Worm (Caenorhabditis elegans) whole organism, young adult: ENCODE data around the gene set-19.

Source experiments
- B0261.1 ChIP-seq: sonication (generic microtip); optimal IDR thresholded peaks from 2 replicates; lab custom pipeline; 2016; ENCODE audit warnings: mild to moderate bottlenecking, missing genetic modification characterization, moderate library complexity, missing compliant biosample characterization
- B0336.3 ChIP-seq: fragments of 200-800 bp; sonication (Bioruptor generic); IDR thresholded peaks from 2 replicates; pipeline ENCODE4 v1.3.6; 2022; ENCODE audit warnings: missing genetic modification characterization, missing compliant biosample characterization
- C06A6.2 ChIP-seq: fragments of 200-800 bp; sonication (Bioruptor generic); conservative IDR thresholded peaks from 2 replicates; pipeline ENCODE4 v1.3.6; 2022; ENCODE audit warnings: missing genetic modification characterization, missing compliant biosample characterization
- C17E4.6 ChIP-seq: fragments of 200-800 bp; sonication (Bioruptor generic); IDR thresholded peaks from 2 replicates; pipeline ENCODE4 v1.3.6; 2022; ENCODE audit warnings: missing genetic modification reagents, missing genetic modification characterization, missing compliant biosample characterization
- F10E7.11 ChIP-seq: sonication (generic microtip); optimal IDR thresholded peaks from 2 replicates; lab custom pipeline; 2017; ENCODE audit warnings: mild to moderate bottlenecking, missing genetic modification characterization, moderate library complexity, missing compliant biosample characterization
- F22D6.2 ChIP-seq: sonication (generic microtip); optimal IDR thresholded peaks from 2 replicates; lab custom pipeline; 2016; ENCODE audit warnings: mild to moderate bottlenecking, missing genetic modification characterization, missing compliant biosample characterization
- F55B11.4 ChIP-seq: sonication (generic microtip); optimal IDR thresholded peaks from 2 replicates; lab custom pipeline; 2016; ENCODE audit warnings: missing compliant biosample characterization, missing genetic modification characterization, borderline replicate concordance; ENCODE audit not compliant: insufficient read depth
- K11D2.4 ChIP-seq: fragments of 200-800 bp; sonication (Bioruptor generic); IDR thresholded peaks from 2 replicates; pipeline ENCODE4 v1.3.6; 2022; ENCODE audit warnings: missing genetic modification reagents, missing genetic modification characterization, missing compliant biosample characterization
- K12H6.12 ChIP-seq: fragments of 200-800 bp; sonication (Bioruptor generic); optimal IDR thresholded peaks from 2 replicates; lab custom pipeline; 2018; ENCODE audit warnings: mild to moderate bottlenecking, missing genetic modification characterization, missing compliant biosample characterization
- aptf-2 ChIP-seq: fragments of 200-800 bp; sonication (Bioruptor generic); conservative IDR thresholded peaks from 2 replicates; pipeline ENCODE4 v1.3.6; 2022; ENCODE audit warnings: missing genetic modification reagents, missing genetic modification characterization, missing compliant biosample characterization
- atf-7 ChIP-seq: sonication (generic microtip); optimal IDR thresholded peaks from 2 replicates; lab custom pipeline; 2017; ENCODE audit warnings: mild to moderate bottlenecking, missing genetic modification characterization, missing compliant biosample characterization
- athp-1 ChIP-seq: sonication (generic microtip); optimal IDR thresholded peaks from 2 replicates; lab custom pipeline; 2017; ENCODE audit warnings: mild to moderate bottlenecking, missing genetic modification characterization, missing compliant biosample characterization
- attf-3 ChIP-seq: fragments of 200-800 bp; sonication (Bioruptor generic); conservative IDR thresholded peaks from 2 replicates; pipeline ENCODE4 v1.3.6; 2022; ENCODE audit warnings: missing genetic modification reagents, missing genetic modification characterization, missing compliant biosample characterization
- attf-6 ChIP-seq: fragments of 200-800 bp; sonication (Bioruptor generic); IDR thresholded peaks from 2 replicates; pipeline ENCODE4 v1.3.6; 2022; ENCODE audit warnings: missing genetic modification reagents, missing genetic modification characterization, missing compliant biosample characterization
- ceh-58 ChIP-seq: fragments of 200-800 bp; sonication (Bioruptor generic); IDR thresholded peaks from 2 replicates; pipeline ENCODE4 v1.3.6; 2022; ENCODE audit warnings: missing genetic modification characterization, missing compliant biosample characterization
- chd-7 ChIP-seq: sonication (generic microtip); optimal IDR thresholded peaks from 2 replicates; lab custom pipeline; 2016; ENCODE audit warnings: mild to moderate bottlenecking, missing genetic modification characterization, moderate library complexity, missing compliant biosample characterization
- dox-1 ChIP-seq: fragments of 200-800 bp; sonication (Bioruptor generic); IDR thresholded peaks from 2 replicates; pipeline ENCODE4 v1.3.6; 2022; ENCODE audit warnings: missing genetic modification reagents, missing genetic modification characterization, missing compliant biosample characterization
- dpl-1 ChIP-seq: fragments of 150-350 bp; optimal IDR thresholded peaks from 2 replicates; lab custom pipeline; 2014; ENCODE audit warnings: missing biosample characterization, missing genetic modification reagents, missing genetic modification characterization
- egl-18 ChIP-seq: fragments of 200-800 bp; sonication (Bioruptor generic); IDR thresholded peaks from 2 replicates; pipeline ENCODE4 v1.3.6; 2022; ENCODE audit warnings: missing genetic modification reagents, missing genetic modification characterization, missing compliant biosample characterization
- egrh-3 ChIP-seq: fragments of 200-800 bp; sonication (Bioruptor generic); IDR thresholded peaks from 2 replicates; pipeline ENCODE4 v1.3.6; 2022; ENCODE audit warnings: missing genetic modification reagents, missing genetic modification characterization, missing compliant biosample characterization
- ekl-4 ChIP-seq: fragments of 200-800 bp; sonication (Bioruptor generic); IDR thresholded peaks from 2 replicates; pipeline ENCODE4 v1.3.6; 2022; ENCODE audit warnings: missing genetic modification reagents, missing genetic modification characterization, missing compliant biosample characterization
- him-1 ChIP-seq: sonication (generic microtip); optimal IDR thresholded peaks from 2 replicates; lab custom pipeline; 2016; ENCODE audit warnings: missing genotype, missing genetic modification reagents, missing genetic modification characterization, missing compliant biosample characterization
- hlh-26 ChIP-seq: fragments of 200-800 bp; sonication (Bioruptor generic); conservative IDR thresholded peaks from 2 replicates; pipeline ENCODE4 v1.3.6; 2022; ENCODE audit warnings: missing genetic modification reagents, missing genetic modification characterization, missing compliant biosample characterization
- hmg-1.2 ChIP-seq: fragments of 200-800 bp; sonication (Bioruptor generic); IDR thresholded peaks from 2 replicates; pipeline ENCODE4 v1.3.6; 2022; ENCODE audit warnings: missing genetic modification reagents, missing genetic modification characterization, missing compliant biosample characterization
- hsf-1 ChIP-seq: fragments of 200-800 bp; sonication (Bioruptor generic); IDR thresholded peaks from 2 replicates; pipeline ENCODE4 v1.3.6; 2022; ENCODE audit warnings: missing genetic modification reagents, missing genetic modification characterization, missing compliant biosample characterization
- lag-1 ChIP-seq: fragments of 200-800 bp; sonication (Bioruptor generic); IDR thresholded peaks from 2 replicates; pipeline ENCODE4 v1.3.6; 2022; ENCODE audit warnings: missing genetic modification reagents, missing genetic modification characterization, missing compliant biosample characterization
- let-526 ChIP-seq: fragments of 200-800 bp; sonication (Bioruptor generic); IDR thresholded peaks from 2 replicates; pipeline ENCODE4 v1.3.6; 2022; ENCODE audit warnings: missing genetic modification reagents, missing genetic modification characterization, missing compliant biosample characterization
- lir-1 ChIP-seq: fragments of 200-800 bp; sonication (Bioruptor generic); conservative IDR thresholded peaks from 2 replicates; pipeline ENCODE4 v1.3.6; 2022; ENCODE audit warnings: missing genetic modification reagents, missing genetic modification characterization, missing compliant biosample characterization
- lsl-1 ChIP-seq: fragments of 200-800 bp; sonication (Bioruptor generic); optimal IDR thresholded peaks from 2 replicates; lab custom pipeline; 2018; ENCODE audit warnings: mild to moderate bottlenecking, missing genetic modification characterization, moderate library complexity, missing compliant biosample characterization
- madf-3 ChIP-seq: fragments of 200-800 bp; sonication (Bioruptor generic); IDR thresholded peaks from 2 replicates; pipeline ENCODE4 v1.3.6; 2022; ENCODE audit warnings: missing genetic modification reagents, missing genetic modification characterization, missing compliant biosample characterization
- madf-8 ChIP-seq: fragments of 200-800 bp; sonication (Bioruptor generic); conservative IDR thresholded peaks from 2 replicates; pipeline ENCODE4 v1.3.6; 2022; ENCODE audit warnings: missing genetic modification reagents, missing genetic modification characterization, missing compliant biosample characterization
- mel-28 ChIP-seq: sonication (generic microtip); optimal IDR thresholded peaks from 2 replicates; lab custom pipeline; 2016; ENCODE audit warnings: borderline replicate concordance, mild to moderate bottlenecking, missing genetic modification characterization, missing compliant biosample characterization
- mxl-1 ChIP-seq: sonication (generic microtip); optimal IDR thresholded peaks from 2 replicates; lab custom pipeline; 2016; ENCODE audit warnings: missing genetic modification characterization, missing compliant biosample characterization
- nfya-1 ChIP-seq: sonication (generic microtip); optimal IDR thresholded peaks from 2 replicates; lab custom pipeline; 2017; ENCODE audit warnings: antibody characterized with exemption, missing compliant biosample characterization, missing genetic modification characterization, borderline replicate concordance; ENCODE audit not compliant: insufficient read depth
- nhr-80 ChIP-seq: sonication (generic microtip); optimal IDR thresholded peaks from 2 replicates; lab custom pipeline; 2016; ENCODE audit warnings: missing genetic modification characterization, missing compliant biosample characterization
- nhr-90 ChIP-seq: sonication (generic microtip); optimal IDR thresholded peaks from 2 replicates; lab custom pipeline; 2016; ENCODE audit warnings: missing genotype, mild to moderate bottlenecking, missing genetic modification characterization, missing compliant biosample characterization
- pbrm-1 ChIP-seq: fragments of 200-800 bp; sonication (Bioruptor generic); IDR thresholded peaks from 2 replicates; pipeline ENCODE4 v1.3.6; 2022; ENCODE audit warnings: missing genetic modification reagents, missing genetic modification characterization, missing compliant biosample characterization
- rcor-1 ChIP-seq: fragments of 200-800 bp; sonication (Bioruptor generic); IDR thresholded peaks from 2 replicates; pipeline ENCODE4 v1.3.6; 2022; ENCODE audit warnings: missing genetic modification reagents, missing genetic modification characterization, missing compliant biosample characterization
- repo-1 ChIP-seq: sonication (generic microtip); optimal IDR thresholded peaks from 2 replicates; lab custom pipeline; 2017; ENCODE audit warnings: mild to moderate bottlenecking, missing genetic modification characterization, missing compliant biosample characterization
- rpc-1 ChIP-seq, 2 experiments: fragments of 150-350 bp in 1 of 2; sonication (generic microtip) in 1 of 2; optimal IDR thresholded peaks; 2 replicates each; lab custom pipeline; 2014 to 2018; ENCODE audit warnings: missing biosample characterization in 1 of 2, missing genetic modification characterization in 1 of 2, missing genetic modification reagents in 1 of 2, missing genotype in 1 of 2
- snpc-1.1 ChIP-seq: sonication (generic microtip); optimal IDR thresholded peaks from 2 replicates; lab custom pipeline; 2017; ENCODE audit warnings: missing genetic modification characterization, mild to moderate bottlenecking, missing compliant biosample characterization, antibody characterized with exemption, moderate library complexity, missing genotype, missing genetic modification reagents; ENCODE audit not compliant: insufficient read depth
- sptf-2 ChIP-seq: fragments of 200-800 bp; sonication (Bioruptor generic); optimal IDR thresholded peaks from 2 replicates; lab custom pipeline; 2018; ENCODE audit warnings: mild to moderate bottlenecking, missing genetic modification characterization, missing compliant biosample characterization
- tbx-9 ChIP-seq: sonication (generic microtip); optimal IDR thresholded peaks from 2 replicates; lab custom pipeline; 2016; ENCODE audit warnings: borderline replicate concordance, missing genetic modification characterization, inconsistent platforms, missing compliant biosample characterization
- unc-130 ChIP-seq: sonication (generic microtip); optimal IDR thresholded peaks from 2 replicates; lab custom pipeline; 2016; ENCODE audit warnings: missing genetic modification reagents, missing genetic modification characterization, missing compliant biosample characterization
- xnd-1 ChIP-seq: sonication (generic microtip); optimal IDR thresholded peaks from 2 replicates; lab custom pipeline; 2016; ENCODE audit warnings: missing genotype, missing genetic modification reagents, missing genetic modification characterization, missing compliant biosample characterization
- zfh-2 ChIP-seq: fragments of 200-800 bp; sonication (Bioruptor generic); conservative IDR thresholded peaks from 2 replicates; pipeline ENCODE4 v1.3.6; 2022; ENCODE audit warnings: missing genetic modification reagents, missing genetic modification characterization, missing compliant biosample characterization
- zim-3 ChIP-seq: sonication (generic microtip); optimal IDR thresholded peaks from 2 replicates; lab custom pipeline; 2017; ENCODE audit warnings: mild to moderate bottlenecking, missing genetic modification characterization, moderate library complexity, missing compliant biosample characterization
- ztf-3 ChIP-seq: fragments of 200-800 bp; sonication (Bioruptor generic); optimal IDR thresholded peaks from 2 replicates; lab custom pipeline; 2018; ENCODE audit warnings: mild to moderate bottlenecking, missing genetic modification characterization, missing compliant biosample characterization

The set-19 gene

DNA sequence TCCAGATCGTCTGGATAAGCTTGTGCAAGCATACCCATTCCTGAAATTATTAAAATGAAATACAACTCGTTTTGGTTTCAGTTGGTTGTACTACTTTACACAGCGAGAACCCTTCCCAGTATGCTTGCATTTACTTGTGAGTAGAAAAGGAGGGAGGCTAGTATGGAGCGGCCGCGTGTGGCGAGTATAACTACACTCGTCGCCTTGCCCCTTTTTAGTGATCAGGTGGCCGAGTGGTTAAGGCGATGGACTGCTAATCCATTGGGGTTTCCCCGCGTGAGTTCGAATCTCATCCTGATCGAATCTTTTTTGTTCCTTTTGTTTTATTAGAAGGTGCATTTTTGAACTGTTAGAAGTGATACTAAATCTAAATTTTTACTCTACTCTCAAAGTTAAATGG is 27.8 kb upstream of the set-19 start (continued):
- no peak for TF ChIP-seq nfya-1 (tag; lab: Kevin White, UChicago)
- no peak for TF ChIP-seq xnd-1 (tag; lab: Kevin White, UChicago)
- no peak for TF ChIP-seq dpl-1 (GFP tag; lab: Kevin White, UChicago)
- TF ChIP-seq atf-7 (tag; lab: Kevin White, UChicago), result peak; percentile 31
- TF ChIP-seq mxl-1 (tag; lab: Kevin White, UChicago), result peak; percentile 28
- TF ChIP-seq zfh-2, result peak; percentile 45
- peak; percentile 59 for TF ChIP-seq unc-130
- TF ChIP-seq madf-8, result no peak
- no peak for TF ChIP-seq let-526 (GFP tag; lab: Robert Waterston, UW)
- no peak for TF ChIP-seq nhr-80 (tag; lab: Kevin White, UChicago)
- 0 out of 2 replicates have a peak, but pooled peaks have one; percentile 20 for TF ChIP-seq aptf-2
- peak; percentile 74 for TF ChIP-seq athp-1
- TF ChIP-seq madf-3 (GFP tag; lab: Robert Waterston, UW), result no peak
- 0 out of 2 replicates have a peak, but pooled peaks have one; percentile 14 for TF ChIP-seq lir-1 (GFP tag; lab: Robert Waterston, UW)
- TF ChIP-seq ceh-58 (GFP tag; lab: Robert Waterston, UW), result no peak
- TF ChIP-seq B0261.1 (tag; lab: Kevin White, UChicago), result peak; percentile 96
- peak; percentile 89 for TF ChIP-seq hmg-1.2
- peak; percentile 96 for TF ChIP-seq rpc-1 (optimal IDR thresholded peaks at IDR 0.05; lab: Kevin White, UChicago)
- TF ChIP-seq rpc-1 (tag; optimal IDR thresholded peaks at IDR 0.05; lab: Kevin White, UChicago), result peak; percentile 93
- peak; percentile 80 for TF ChIP-seq him-1 (tag; lab: Kevin White, UChicago)
- peak; percentile 12 for TF ChIP-seq snpc-1.1 (tag; lab: Kevin White, UChicago)
- TF ChIP-seq nhr-90 (tag; lab: Kevin White, UChicago), result peak; percentile 90
- peak; percentile 19 for TF ChIP-seq sptf-2
- TF ChIP-seq C06A6.2 (GFP tag; lab: Robert Waterston, UW), result peak; percentile 63; the same call in 1 of the 2 replicates
- 0 out of 2 replicates have a peak, but pooled peaks have one; percentile 41 for TF ChIP-seq egrh-3 (GFP tag; lab: Robert Waterston, UW)
- TF ChIP-seq tbx-9 (tag; lab: Kevin White, UChicago), result no peak
- TF ChIP-seq B0336.3, result peak; percentile 64; the same call in 1 of the 2 replicates
- 0 out of 2 replicates have a peak, but pooled peaks have one; percentile 31 for TF ChIP-seq hsf-1 (GFP tag; lab: Robert Waterston, UW)
- TF ChIP-seq egl-18, result peak; percentile 35; the same call in 1 of the 2 replicates
- TF ChIP-seq mel-28 (tag; lab: Kevin White, UChicago), result no peak
- TF ChIP-seq ekl-4 (GFP tag; lab: Robert Waterston, UW), result peak; percentile 69
- TF ChIP-seq pbrm-1 (GFP tag; lab: Robert Waterston, UW), result peak; percentile 90
- TF ChIP-seq zim-3 (tag; lab: Kevin White, UChicago), result peak; percentile 84
- TF ChIP-seq F10E7.11 (tag; lab: Kevin White, UChicago), result peak; percentile 66
- peak; percentile 57; the same call in 1 of the 2 replicates for TF ChIP-seq attf-3
- peak; percentile 14 for TF ChIP-seq K12H6.12 (tag; lab: Kevin White, UChicago)
- peak; percentile 41; the same call in 1 of the 2 replicates for TF ChIP-seq attf-6 (GFP tag; lab: Robert Waterston, UW)
- peak; percentile 84 for TF ChIP-seq rcor-1 (GFP tag; lab: Robert Waterston, UW)
- TF ChIP-seq repo-1 (tag; lab: Kevin White, UChicago), result peak; percentile 49
- no peak for TF ChIP-seq F22D6.2
- TF ChIP-seq dox-1 (GFP tag; lab: Robert Waterston, UW), result peak; percentile 85
- no peak for TF ChIP-seq lag-1 (GFP tag; lab: Robert Waterston, UW)
- TF ChIP-seq hlh-26 (GFP tag; lab: Robert Waterston, UW), result no peak
- peak; percentile 82 for TF ChIP-seq chd-7 (tag; lab: Kevin White, UChicago)
- TF ChIP-seq K11D2.4, result 0 out of 2 replicates have a peak, but pooled peaks have one; percentile 45
- TF ChIP-seq ztf-3 (GFP tag; lab: Kevin White, UChicago), result peak; percentile 37
- TF ChIP-seq C17E4.6 (GFP tag; lab: Robert Waterston, UW), result no peak
- TF ChIP-seq lsl-1, result no peak
- no peak for TF ChIP-seq F55B11.4 (tag; lab: Kevin White, UChicago)
